Worm (Caenorhabditis elegans) whole organism, L1 larva: ENCODE data around the gene bcl-11.

Source experiments
- alr-1 ChIP-seq: fragments of 200-800 bp; sonication (Bioruptor generic); optimal IDR thresholded peaks from 2 replicates; lab custom pipeline; 2018; ENCODE audit warnings: borderline replicate concordance, mild to moderate bottlenecking, missing genetic modification characterization, missing compliant biosample characterization
- dpl-1 ChIP-seq, 3 experiments: fragments of 150-350 bp in 2 of 3; sonication (generic microtip) in 1 of 3; optimal IDR thresholded peaks; 2 replicates each; lab custom pipeline; 2014 to 2017; ENCODE audit warnings: missing biosample characterization in 3 of 3, missing genetic modification characterization in 3 of 3, missing genetic modification reagents in 3 of 3
- egl-27 ChIP-seq, 2 experiments: fragments of 150-350 bp in 1 of 2; sonication (generic microtip); optimal IDR thresholded peaks; 3 replicates each; lab custom pipeline; 2017 to 2018; ENCODE audit warnings: missing biosample characterization in 2 of 2, missing genetic modification characterization in 2 of 2, missing genetic modification reagents in 2 of 2
- elt-3 ChIP-seq, 6 experiments: fragments of 150-350 bp in 1 of 6; sonication (generic microtip); optimal IDR thresholded peaks; 2 replicates each; lab custom pipeline; 2017 to 2018; ENCODE audit warnings: missing biosample characterization in 6 of 6, missing genetic modification characterization in 6 of 6, inconsistent platforms in 1 of 6
- fkh-10 ChIP-seq: sonication (generic microtip); optimal IDR thresholded peaks from 2 replicates; lab custom pipeline; 2017; ENCODE audit warnings: missing biosample characterization, missing genetic modification reagents, missing genetic modification characterization
- jun-1 ChIP-seq: fragments of 150-350 bp; optimal IDR thresholded peaks from 2 replicates; lab custom pipeline; 2014; ENCODE audit warnings: missing biosample characterization, missing genetic modification reagents, missing genetic modification characterization
- mdl-1 ChIP-seq, 2 experiments: fragments of 150-350 bp; optimal IDR thresholded peaks; 2 replicates each; lab custom pipeline; 2014 to 2017; ENCODE audit warnings: missing biosample characterization in 2 of 2, missing genetic modification characterization in 2 of 2, inconsistent platforms in 1 of 2
- nhr-19 ChIP-seq: fragments of 200-800 bp; sonication (Bioruptor generic); conservative IDR thresholded peaks from 2 replicates; pipeline ENCODE4 v1.3.6; 2022; ENCODE audit warnings: missing genetic modification characterization, missing compliant biosample characterization
- rnt-1 ChIP-seq: sonication (generic microtip); optimal IDR thresholded peaks from 2 replicates; lab custom pipeline; 2016; ENCODE audit warnings: mild to moderate bottlenecking, missing genetic modification characterization, moderate library complexity, missing compliant biosample characterization
- unc-62 ChIP-seq: fragments of 150-350 bp; optimal IDR thresholded peaks from 2 replicates; lab custom pipeline; 2014; ENCODE audit warnings: missing biosample characterization, missing genetic modification reagents, missing genetic modification characterization

- no peak for TF ChIP-seq elt-3 (tag; optimal IDR thresholded peaks at IDR 0.05; lab: Kevin White, UChicago)
- no peak for TF ChIP-seq fkh-10 (GFP tag; lab: Kevin White, UChicago)
- no peak for TF ChIP-seq rnt-1 (tag; lab: Kevin White, UChicago)
- no peak for TF ChIP-seq mdl-1 (tag; optimal IDR thresholded peaks at IDR 0.05; lab: Kevin White, UChicago)
- no peak for TF ChIP-seq nhr-19 (GFP tag; lab: Robert Waterston, UW)
- TF ChIP-seq jun-1 = no peak
- TF ChIP-seq egl-27 (tag; optimal IDR thresholded peaks at IDR 0.05; lab: Kevin White, UChicago) = no peak
- no peak for TF ChIP-seq unc-62 (GFP tag; lab: Kevin White, UChicago)
- TF ChIP-seq alr-1 (tag; lab: Kevin White, UChicago) = no peak
- no peak for TF ChIP-seq dpl-1 (GFP tag; optimal IDR thresholded peaks at IDR 0.05; lab: Kevin White, UChicago)
Measured at ce11 chrV:6390163-6390562, 34.3 kb downstream of the bcl-11 start, which contains the start of gene F57F4.1.
